Worm (Caenorhabditis elegans) whole organism, mixed stage, embryonic: Measurements from ENCODE around the gene R07B7.6.

Experiments used
- M03D4.4 ChIP-seq: sonication (generic microtip); optimal IDR thresholded peaks from 2 replicates; lab custom pipeline; 2017; ENCODE audit warnings: mild to moderate bottlenecking, missing genetic modification characterization, missing compliant biosample characterization
- bed-3 ChIP-seq: fragments of 200-800 bp; sonication (Bioruptor generic); optimal IDR thresholded peaks from 3 replicates; lab custom pipeline; 2018; ENCODE audit warnings: mild to moderate bottlenecking, missing genetic modification characterization, moderate library complexity, missing compliant biosample characterization
- blmp-1 ChIP-seq: fragments of 150-350 bp; optimal IDR thresholded peaks from 2 replicates; lab custom pipeline; 2014; ENCODE audit warnings: missing biosample characterization, missing genetic modification characterization
- ceh-39 ChIP-seq: fragments of 150-350 bp; optimal IDR thresholded peaks from 2 replicates; lab custom pipeline; 2014; ENCODE audit warnings: missing biosample characterization, missing genetic modification characterization
- ces-1 ChIP-seq: fragments of 150-350 bp; optimal IDR thresholded peaks from 2 replicates; lab custom pipeline; 2014; ENCODE audit warnings: missing biosample characterization, missing genetic modification reagents, missing genetic modification characterization
- cnd-1 ChIP-seq: fragments of 200-800 bp; sonication (Bioruptor generic); optimal IDR thresholded peaks from 2 replicates; lab custom pipeline; 2018; ENCODE audit warnings: mild to moderate bottlenecking, missing genetic modification characterization, missing compliant biosample characterization
- drap-1 ChIP-seq: fragments of 200-800 bp; sonication (Bioruptor generic); optimal IDR thresholded peaks from 3 replicates; lab custom pipeline; 2018; ENCODE audit warnings: mild to moderate bottlenecking, missing genetic modification characterization, missing compliant biosample characterization
- elt-1 ChIP-seq: sonication (generic microtip); optimal IDR thresholded peaks from 2 replicates; lab custom pipeline; 2017; ENCODE audit warnings: missing genetic modification characterization, mild to moderate bottlenecking, missing compliant biosample characterization, antibody characterized with exemption, moderate library complexity, borderline replicate concordance; ENCODE audit not compliant: insufficient read depth
- elt-3 ChIP-seq: fragments of 150-350 bp; optimal IDR thresholded peaks from 2 replicates; lab custom pipeline; 2014; ENCODE audit warnings: missing biosample characterization, missing genetic modification characterization
- flh-1 ChIP-seq: fragments of 200-800 bp; sonication (Bioruptor generic); optimal IDR thresholded peaks from 2 replicates; lab custom pipeline; 2018; ENCODE audit warnings: mild to moderate bottlenecking, missing genetic modification characterization, moderate library complexity, missing compliant biosample characterization
- hlh-1 ChIP-seq: fragments of 150-350 bp; optimal IDR thresholded peaks from 2 replicates; lab custom pipeline; 2014; ENCODE audit warnings: missing biosample characterization, missing genetic modification reagents, missing genetic modification characterization
- lin-13 ChIP-seq: fragments of 150-350 bp; optimal IDR thresholded peaks from 2 replicates; lab custom pipeline; 2014; ENCODE audit warnings: missing biosample characterization, missing genetic modification characterization
- lsy-2 ChIP-seq: fragments of 150-350 bp; optimal IDR thresholded peaks from 2 replicates; lab custom pipeline; 2014; ENCODE audit warnings: missing biosample characterization, missing genetic modification characterization
- mep-1 ChIP-seq: fragments of 150-350 bp; optimal IDR thresholded peaks from 2 replicates; lab custom pipeline; 2017; ENCODE audit warnings: missing biosample characterization, missing genetic modification reagents, missing genetic modification characterization, inconsistent platforms
- mls-2 ChIP-seq: sonication (generic microtip); optimal IDR thresholded peaks from 2 replicates; lab custom pipeline; 2016; ENCODE audit warnings: mild to moderate bottlenecking, missing genetic modification characterization, moderate library complexity, missing compliant biosample characterization
- nhr-12 ChIP-seq: fragments of 150-350 bp; optimal IDR thresholded peaks from 2 replicates; lab custom pipeline; 2014; ENCODE audit warnings: missing biosample characterization, missing genetic modification characterization
- nhr-2 ChIP-seq: fragments of 150-350 bp; optimal IDR thresholded peaks from 2 replicates; lab custom pipeline; 2014; ENCODE audit warnings: missing biosample characterization, missing genetic modification characterization
- nhr-237 ChIP-seq: fragments of 150-350 bp; optimal IDR thresholded peaks from 2 replicates; lab custom pipeline; 2014; ENCODE audit warnings: missing biosample characterization, missing genetic modification characterization
- nhr-28 ChIP-seq: fragments of 150-350 bp; optimal IDR thresholded peaks from 2 replicates; lab custom pipeline; 2014; ENCODE audit warnings: missing biosample characterization, missing genetic modification characterization
- nhr-76 ChIP-seq: sonication (generic microtip); optimal IDR thresholded peaks from 2 replicates; lab custom pipeline; 2017; ENCODE audit warnings: missing biosample characterization, missing genetic modification characterization
- pha-4 ChIP-seq: fragments of 150-350 bp; optimal IDR thresholded peaks from 2 replicates; lab custom pipeline; 2018; ENCODE audit warnings: missing biosample characterization, missing genetic modification reagents, missing genetic modification characterization
- sem-2 ChIP-seq: fragments of 200-800 bp; sonication (Bioruptor generic); optimal IDR thresholded peaks from 2 replicates; lab custom pipeline; 2018; ENCODE audit warnings: mild to moderate bottlenecking, missing genetic modification characterization, missing compliant biosample characterization
- snpc-4 ChIP-seq: fragments of 150-350 bp; optimal IDR thresholded peaks from 2 replicates; lab custom pipeline; 2014; ENCODE audit warnings: missing biosample characterization, missing genetic modification characterization
- sptf-1 ChIP-seq: sonication (generic microtip); optimal IDR thresholded peaks from 2 replicates; lab custom pipeline; 2017; ENCODE audit warnings: mild to moderate bottlenecking, missing genetic modification characterization, moderate library complexity, missing compliant biosample characterization
- tbx-8 ChIP-seq: fragments of 200-800 bp; sonication (Bioruptor generic); optimal IDR thresholded peaks from 2 replicates; lab custom pipeline; 2018; ENCODE audit warnings: mild to moderate bottlenecking, missing genetic modification characterization, moderate library complexity, missing compliant biosample characterization
- unc-120 ChIP-seq: sonication (generic microtip); optimal IDR thresholded peaks from 2 replicates; lab custom pipeline; 2017; ENCODE audit warnings: missing genetic modification characterization, missing compliant biosample characterization; ENCODE audit not compliant: poor library complexity, severe bottlenecking
- unc-39 ChIP-seq: fragments of 150-350 bp; optimal IDR thresholded peaks from 2 replicates; lab custom pipeline; 2014; ENCODE audit warnings: missing biosample characterization, missing genetic modification characterization
- unc-62 ChIP-seq: fragments of 150-350 bp; optimal IDR thresholded peaks from 2 replicates; lab custom pipeline; 2014; ENCODE audit warnings: missing biosample characterization, missing genetic modification reagents, missing genetic modification characterization
- zip-8 ChIP-seq: fragments of 150-350 bp; optimal IDR thresholded peaks from 2 replicates; lab custom pipeline; 2014; ENCODE audit warnings: missing biosample characterization, missing genetic modification characterization
- ztf-11 ChIP-seq: fragments of 150-350 bp; optimal IDR thresholded peaks from 2 replicates; lab custom pipeline; 2014; ENCODE audit warnings: missing biosample characterization, missing genetic modification characterization

R07B7.6 gene

DNA sequence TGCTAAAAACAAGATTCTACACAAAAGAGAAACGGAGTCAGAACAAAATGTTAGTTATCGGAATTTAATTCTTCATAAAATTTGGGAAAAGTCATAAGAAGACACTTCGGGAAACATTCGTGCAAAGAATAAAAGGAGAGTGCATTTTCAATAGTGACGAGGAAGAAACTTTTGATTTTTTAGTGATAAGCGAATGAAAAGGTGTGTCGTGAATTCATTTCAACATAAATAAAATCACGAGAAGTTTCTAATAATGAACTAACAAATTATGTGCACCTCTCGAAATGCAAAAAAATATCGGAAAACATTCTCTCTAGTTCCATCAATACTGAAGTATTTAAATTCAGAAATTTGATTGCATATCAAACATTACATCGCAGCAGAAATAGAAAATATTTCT is 1.2 kb upstream of the R07B7.6 start:
- no peak for TF ChIP-seq nhr-76 (tag; lab: Kevin White, UChicago)
- no peak for TF ChIP-seq lin-13 (tag; lab: Kevin White, UChicago)
- TF ChIP-seq M03D4.4 = no peak
- TF ChIP-seq snpc-4 (tag; lab: Kevin White, UChicago) = no peak
- TF ChIP-seq sem-2 = no peak
- no peak for TF ChIP-seq zip-8 (tag; lab: Kevin White, UChicago)
- TF ChIP-seq ztf-11 (tag; lab: Kevin White, UChicago) = no peak
- TF ChIP-seq tbx-8 (GFP tag; lab: Kevin White, UChicago) = no peak

DNA sequence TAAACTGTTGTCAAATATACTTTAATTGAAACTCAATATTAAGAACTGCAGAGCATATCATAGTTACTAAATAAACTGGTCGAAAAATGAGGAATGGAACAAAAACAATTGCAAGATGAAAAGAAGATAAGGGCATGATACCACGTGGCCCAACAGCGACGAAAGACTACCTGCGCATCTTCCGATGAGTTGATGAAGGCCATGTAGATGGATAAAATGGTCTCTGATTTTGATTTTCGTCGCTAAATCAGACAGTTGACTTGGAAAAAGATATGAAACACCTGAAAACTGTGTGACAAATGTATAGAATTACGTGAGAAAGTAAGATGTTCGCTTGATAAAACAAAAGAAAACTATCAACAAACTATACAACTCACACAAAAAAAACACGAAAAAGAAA is 3.3 kb downstream of the R07B7.6 start:
- TF ChIP-seq elt-3 (tag; lab: Kevin White, UChicago) (no peak), tbx-8 (GFP tag; lab: Kevin White, UChicago) (no peak), nhr-12 (no peak), sem-2 (no peak), flh-1 (no peak)

DNA sequence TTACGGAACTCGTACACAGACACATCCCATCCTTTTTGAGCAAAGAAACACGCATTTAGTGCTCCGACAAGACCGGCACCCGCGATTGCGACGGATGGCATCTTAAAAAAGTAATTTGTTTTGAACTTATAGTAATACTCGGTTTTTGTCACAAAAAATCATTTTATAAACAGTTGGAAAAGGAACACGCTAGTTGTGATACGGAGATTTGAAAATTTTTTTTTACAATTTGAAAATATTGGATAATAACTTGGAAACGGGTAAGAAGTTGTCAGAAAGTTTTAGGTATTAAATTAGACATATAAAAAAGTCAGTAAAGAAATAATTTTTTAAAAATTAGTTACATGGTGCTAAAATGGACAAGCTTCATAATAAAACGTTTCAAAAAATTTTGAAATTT is 4.4 kb downstream of the R07B7.6 start, which contains the start of gene kmo-1:
Gene kmo-1, minus strand, starts transcription at position 101 of the 400 bp plus-strand sequence.
- TF ChIP-seq nhr-28 (tag; lab: Kevin White, UChicago) (no peak), M03D4.4 (no peak), elt-3 (tag; lab: Kevin White, UChicago) (no peak), blmp-1 (tag; lab: Kevin White, UChicago) (no peak), sem-2 (no peak), snpc-4 (tag; lab: Kevin White, UChicago) (no peak), sptf-1 (tag; lab: Kevin White, UChicago) (no peak), flh-1 (no peak), unc-39 (tag; lab: Kevin White, UChicago) (no peak), mls-2 (tag; lab: Kevin White, UChicago) (no peak), pha-4 (tag; lab: Kevin White, UChicago) (no peak), bed-3 (no peak), ztf-11 (tag; lab: Kevin White, UChicago) (no peak), unc-120 (tag; lab: Kevin White, UChicago) (no peak), ceh-39 (tag; lab: Kevin White, UChicago) (no peak), nhr-237 (tag; lab: Kevin White, UChicago) (no peak), unc-62 (GFP tag; lab: Kevin White, UChicago) (no peak), elt-1 (tag; lab: Kevin White, UChicago) (no peak)

ce11 chrV:12068437-12068836 is 6.3 kb downstream of the R07B7.6 start, which contains the start of gene kmo-2:
Gene kmo-2 (minus strand): TSS chrV:12068537.
- TF ChIP-seq cnd-1 (tag; lab: Kevin White, UChicago) = no peak

- TF ChIP-seq lsy-2 (tag; lab: Kevin White, UChicago) (peak; percentile 69), sptf-1 (tag; lab: Kevin White, UChicago) (peak; percentile 5), ces-1 (GFP tag; lab: Kevin White, UChicago) (no peak), ztf-11 (tag; lab: Kevin White, UChicago) (no peak)
These were observed 8.9 kb downstream of the R07B7.6 start for ce11 chrV:12065859-12066258.

DNA sequence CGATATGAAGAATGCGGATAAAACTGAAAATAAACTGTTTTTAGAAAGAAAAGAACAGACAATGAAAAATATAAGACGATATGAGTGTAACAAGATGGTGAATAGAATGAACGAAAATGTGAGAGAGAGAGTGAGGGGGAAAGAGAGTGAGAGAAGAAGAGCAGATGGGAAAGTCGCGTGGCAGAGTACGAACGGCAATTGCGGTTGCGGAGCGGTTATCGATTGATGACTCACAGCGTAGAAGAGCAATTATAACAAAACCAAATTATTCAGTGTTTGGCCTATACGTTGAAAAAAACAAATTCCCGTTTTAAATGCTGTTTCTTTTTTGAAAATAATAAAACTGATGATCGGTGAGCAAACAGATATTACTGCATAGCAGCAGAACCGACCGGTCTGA is 9.4 kb downstream of the R07B7.6 start, which contains the start of gene pqn-53:
Gene pqn-53, minus strand, starts transcription at position 23 of the 400 bp plus-strand sequence.
- TF ChIP-seq sem-2 (no peak), ces-1 (GFP tag; lab: Kevin White, UChicago) (peak; percentile 19), zip-8 (tag; lab: Kevin White, UChicago) (no peak), cnd-1 (tag; lab: Kevin White, UChicago) (no peak), bed-3 (no peak), ceh-39 (tag; lab: Kevin White, UChicago) (peak; percentile 69), lin-13 (tag; lab: Kevin White, UChicago) (no peak), nhr-2 (tag; lab: Kevin White, UChicago) (no peak), hlh-1 (tag; lab: Kevin White, UChicago) (peak; percentile 43), mep-1 (no peak), drap-1 (GFP tag; lab: Kevin White, UChicago) (no peak), tbx-8 (GFP tag; lab: Kevin White, UChicago) (no peak), unc-39 (tag; lab: Kevin White, UChicago) (no peak)
